Worm (Caenorhabditis elegans) whole organism, L4 larva: Measurements from ENCODE around the gene pqn-74.
A peak's percentile ranks its signal among the peaks of the same experiment; 100 is the strongest.

Experiments
- F49E8.2 ChIP-seq: sonication (generic microtip); optimal IDR thresholded peaks from 2 replicates; lab custom pipeline; 2016; ENCODE audit warnings: missing compliant biosample characterization, mild to moderate bottlenecking, missing genetic modification characterization, borderline replicate concordance
- R02D3.7 ChIP-seq: fragments of 150-350 bp; sonication (generic microtip); optimal IDR thresholded peaks from 3 replicates; lab custom pipeline; 2014; ENCODE audit warnings: missing biosample characterization, missing genetic modification characterization
- aha-1 ChIP-seq: fragments of 150-350 bp; peaks from one replicate; lab custom pipeline; 2014; ENCODE audit warnings: missing biosample characterization, missing genetic modification characterization
- aly-2 ChIP-seq: sonication (generic microtip); optimal IDR thresholded peaks from 2 replicates; lab custom pipeline; 2018; ENCODE audit warnings: missing biosample characterization, missing genetic modification characterization
- ama-1 ChIP-seq: fragments of 150-350 bp; optimal IDR thresholded peaks from 2 replicates; lab custom pipeline; 2014; ENCODE audit warnings: inconsistent platforms, mixed read lengths
- ces-1 ChIP-seq: fragments of 150-350 bp; sonication (generic microtip); optimal IDR thresholded peaks from 4 replicates; lab custom pipeline; 2014; ENCODE audit warnings: missing biosample characterization, missing genetic modification reagents, missing genetic modification characterization
- daf-12 ChIP-seq: fragments of 150-350 bp; optimal IDR thresholded peaks from 2 replicates; lab custom pipeline; 2014; ENCODE audit warnings: missing biosample characterization, missing genetic modification reagents, missing genetic modification characterization
- daf-16 ChIP-seq, 3 experiments: sonication (generic microtip); optimal IDR thresholded peaks; 2 replicates each; lab custom pipeline; 2016 to 2017; ENCODE audit warnings: missing genetic modification characterization in 3 of 3, missing genetic modification reagents in 3 of 3, mild to moderate bottlenecking in 2 of 3, missing compliant biosample characterization in 2 of 3, missing biosample characterization in 1 of 3, moderate library complexity in 1 of 3
- daf-8 ChIP-seq: fragments of 200-800 bp; sonication (Bioruptor generic); IDR thresholded peaks from 2 replicates; pipeline ENCODE4 v1.3.6; 2022; ENCODE audit warnings: missing genetic modification characterization, missing compliant biosample characterization
- egl-43 ChIP-seq: fragments of 200-800 bp; sonication (Bioruptor generic); IDR thresholded peaks from 2 replicates; pipeline ENCODE4 v1.3.6; 2022; ENCODE audit warnings: missing genetic modification reagents, missing genetic modification characterization, missing compliant biosample characterization
- fkh-10 ChIP-seq: fragments of 150-350 bp; optimal IDR thresholded peaks from 2 replicates; lab custom pipeline; 2014; ENCODE audit warnings: missing biosample characterization, missing genetic modification reagents, missing genetic modification characterization
- hlh-11 ChIP-seq: fragments of 200-800 bp; sonication (Bioruptor generic); optimal IDR thresholded peaks from 2 replicates; lab custom pipeline; 2018; ENCODE audit warnings: mild to moderate bottlenecking, missing genetic modification characterization, missing compliant biosample characterization
- hmg-1.1 ChIP-seq: fragments of 200-800 bp; sonication (Bioruptor generic); IDR thresholded peaks from 2 replicates; pipeline ENCODE4 v1.3.6; 2022; ENCODE audit warnings: missing genetic modification reagents, missing genetic modification characterization, missing compliant biosample characterization
- jun-1 ChIP-seq: fragments of 150-350 bp; optimal IDR thresholded peaks from 2 replicates; lab custom pipeline; 2014; ENCODE audit warnings: missing biosample characterization, missing genetic modification reagents, missing genetic modification characterization
- lim-7 ChIP-seq: fragments of 200-800 bp; sonication (Bioruptor generic); IDR thresholded peaks from 2 replicates; pipeline ENCODE4 v1.3.6; 2022; ENCODE audit warnings: missing genetic modification characterization, missing compliant biosample characterization
- lin-38 ChIP-seq: fragments of 200-800 bp; sonication (Bioruptor generic); IDR thresholded peaks from 2 replicates; pipeline ENCODE4 v1.3.6; 2022; ENCODE audit warnings: missing genetic modification reagents, missing genetic modification characterization, missing compliant biosample characterization
- mes-2 ChIP-seq: sonication (generic microtip); optimal IDR thresholded peaks from 2 replicates; lab custom pipeline; 2016; ENCODE audit warnings: missing genotype, mild to moderate bottlenecking, missing genetic modification characterization, missing compliant biosample characterization; ENCODE audit not compliant: poor library complexity, severe bottlenecking
- mxl-2 ChIP-seq: fragments of 200-800 bp; sonication (Bioruptor generic); conservative IDR thresholded peaks from 2 replicates; pipeline ENCODE4 v1.3.6; 2022; ENCODE audit warnings: missing genetic modification reagents, missing genetic modification characterization, missing compliant biosample characterization
- mxl-3 ChIP-seq: fragments of 200-800 bp; sonication (Bioruptor generic); optimal IDR thresholded peaks from 2 replicates; lab custom pipeline; 2018; ENCODE audit warnings: mild to moderate bottlenecking, missing genetic modification characterization, missing compliant biosample characterization
- nhr-102 ChIP-seq: sonication (generic microtip); optimal IDR thresholded peaks from 2 replicates; lab custom pipeline; 2016; ENCODE audit warnings: mild to moderate bottlenecking, missing genetic modification characterization, moderate library complexity, missing compliant biosample characterization
- nhr-11 ChIP-seq: fragments of 150-350 bp; optimal IDR thresholded peaks from 2 replicates; lab custom pipeline; 2014; ENCODE audit warnings: missing biosample characterization, missing genetic modification characterization
- nhr-28 ChIP-seq: fragments of 150-350 bp; optimal IDR thresholded peaks from 2 replicates; lab custom pipeline; 2014; ENCODE audit warnings: missing biosample characterization, missing genetic modification characterization
- nhr-42 ChIP-seq: fragments of 200-800 bp; sonication (Bioruptor generic); IDR thresholded peaks from 2 replicates; pipeline ENCODE4 v1.3.6; 2022; ENCODE audit warnings: missing genetic modification characterization, missing compliant biosample characterization
- nhr-6 ChIP-seq: fragments of 150-350 bp; optimal IDR thresholded peaks from 2 replicates; lab custom pipeline; 2014; ENCODE audit warnings: missing biosample characterization, missing genetic modification characterization
- nhr-77 ChIP-seq: fragments of 150-350 bp; optimal IDR thresholded peaks from 2 replicates; lab custom pipeline; 2014; ENCODE audit warnings: missing biosample characterization, missing genetic modification characterization
- php-3 ChIP-seq: fragments of 200-800 bp; sonication (Bioruptor generic); IDR thresholded peaks from 2 replicates; pipeline ENCODE4 v1.3.6; 2022; ENCODE audit warnings: missing genetic modification reagents, missing genetic modification characterization, missing compliant biosample characterization
- pqm-1 ChIP-seq: sonication (generic microtip); optimal IDR thresholded peaks from 2 replicates; lab custom pipeline; 2017; ENCODE audit warnings: missing biosample characterization, missing genetic modification characterization
- sdz-12 ChIP-seq: fragments of 200-800 bp; sonication (Bioruptor generic); optimal IDR thresholded peaks from 2 replicates; lab custom pipeline; 2018; ENCODE audit warnings: mild to moderate bottlenecking, missing genetic modification characterization, missing compliant biosample characterization
- skn-1 ChIP-seq: fragments of 150-350 bp; optimal IDR thresholded peaks from 2 replicates; lab custom pipeline; 2014; ENCODE audit warnings: missing biosample characterization, missing genetic modification characterization
- snpc-1.2 ChIP-seq: fragments of 200-800 bp; sonication (Bioruptor generic); IDR thresholded peaks from 2 replicates; pipeline ENCODE4 v1.3.6; 2022; ENCODE audit warnings: missing genetic modification reagents, missing genetic modification characterization, missing compliant biosample characterization
- tag-97 ChIP-seq: fragments of 200-800 bp; sonication (Bioruptor generic); IDR thresholded peaks from 2 replicates; pipeline ENCODE4 v1.3.6; 2022; ENCODE audit warnings: missing genetic modification characterization, missing compliant biosample characterization
- tra-1 ChIP-seq: fragments of 200-800 bp; sonication (Bioruptor generic); IDR thresholded peaks from 2 replicates; pipeline ENCODE4 v1.3.6; 2022; ENCODE audit warnings: missing genetic modification reagents, missing genetic modification characterization, missing compliant biosample characterization
- unc-39 ChIP-seq: sonication (generic microtip); optimal IDR thresholded peaks from 2 replicates; lab custom pipeline; 2017; ENCODE audit warnings: missing biosample characterization, missing genetic modification characterization
- ztf-7 ChIP-seq: fragments of 150-350 bp; optimal IDR thresholded peaks from 2 replicates; lab custom pipeline; 2014; ENCODE audit warnings: missing biosample characterization, missing genetic modification characterization

Gene pqn-74

ce11 chrIV:13311331-13312034 is 19.7 kb downstream of the pqn-74 start:
- TF ChIP-seq nhr-77 (tag; lab: Kevin White, UChicago) (no peak), lin-38 (peak; percentile 31), hlh-11 (tag; lab: Kevin White, UChicago) (peak; percentile 34), hmg-1.1 (GFP tag; lab: Robert Waterston, UW) (0 out of 2 replicates have a peak, but pooled peaks have one; percentile 35), nhr-28 (peak; percentile 15), unc-39 (tag; lab: Kevin White, UChicago) (no peak), snpc-1.2 (GFP tag; lab: Robert Waterston, UW) (peak; percentile 74; the same call in 1 of the 2 replicates), F49E8.2 (tag; lab: Kevin White, UChicago) (peak; percentile 57), aha-1 (tag; lab: Kevin White, UChicago) (peak; percentile 96)
- TF ChIP-seq, all 104 proteins: peak for 7

- TF ChIP-seq nhr-11 (tag; lab: Kevin White, UChicago) (no peak), daf-12 (tag; lab: Kevin White, UChicago) (no peak), daf-16 (GFP tag; optimal IDR thresholded peaks at IDR 0.05; lab: Kevin White, UChicago) (no peak), daf-16 (tag; optimal IDR thresholded peaks at IDR 0.05; lab: Kevin White, UChicago) (no peak), aha-1 (tag; lab: Kevin White, UChicago) (no peak), nhr-102 (no peak), nhr-42 (GFP tag; lab: Robert Waterston, UW) (no peak), aly-2 (tag; lab: Kevin White, UChicago) (no peak), ztf-7 (tag; lab: Kevin White, UChicago) (no peak), pqm-1 (tag; lab: Kevin White, UChicago) (no peak), unc-39 (tag; lab: Kevin White, UChicago) (no peak), ces-1 (GFP tag; lab: Kevin White, UChicago) (no peak), fkh-10 (GFP tag; lab: Kevin White, UChicago) (no peak), mxl-3 (GFP tag; lab: Kevin White, UChicago) (no peak), tra-1 (no peak), php-3 (GFP tag; lab: Robert Waterston, UW) (no peak), sdz-12 (GFP tag; lab: Kevin White, UChicago) (no peak)
These were observed 21.6 kb downstream of the pqn-74 start for ce11 chrIV:13309636-13310035.

- TF ChIP-seq mxl-2 (GFP tag; lab: Robert Waterston, UW): no peak
- no peak for TF ChIP-seq R02D3.7 (tag; lab: Kevin White, UChicago)
- TF ChIP-seq nhr-6 (tag; lab: Kevin White, UChicago): no peak
- TF ChIP-seq tag-97 (GFP tag; lab: Robert Waterston, UW): no peak
- TF ChIP-seq jun-1 (tag; lab: Kevin White, UChicago): no peak
- no peak for TF ChIP-seq daf-8 (GFP tag; lab: Robert Waterston, UW)
These were observed 26.4 kb downstream of the pqn-74 start for ce11 chrIV:13304786-13305185.

ce11 chrIV:13303442-13303841 is 27.8 kb downstream of the pqn-74 start, which contains the start of gene Y67H2A.7:
Gene Y67H2A.7 (plus strand): TSS chrIV:13303742.
- no peak for TF ChIP-seq lin-38
- TF ChIP-seq hlh-11 (tag; lab: Kevin White, UChicago): no peak
- TF ChIP-seq egl-43 (GFP tag; lab: Robert Waterston, UW): no peak
- no peak for TF ChIP-seq nhr-11 (tag; lab: Kevin White, UChicago)
- TF ChIP-seq lim-7 (GFP tag; lab: Robert Waterston, UW): no peak
- no peak for TF ChIP-seq aha-1 (tag; lab: Kevin White, UChicago)
- TF ChIP-seq daf-16 (GFP tag; optimal IDR thresholded peaks at IDR 0.05; lab: Kevin White, UChicago): no peak
- TF ChIP-seq daf-16 (tag; optimal IDR thresholded peaks at IDR 0.05; lab: Kevin White, UChicago): no peak
- TF ChIP-seq, all 104 proteins: peak for 0

ce11 chrIV:13300591-13300990 is 30.6 kb downstream of the pqn-74 start, which contains the start of gene csn-6:
Gene csn-6 (plus strand): TSS chrIV:13300824.
- TF ChIP-seq skn-1 (tag; lab: Kevin White, UChicago) (no peak), mxl-2 (GFP tag; lab: Robert Waterston, UW) (no peak), lin-38 (peak; percentile 49), aha-1 (tag; lab: Kevin White, UChicago) (peak; percentile 73), mes-2 (peak; percentile 24), ama-1 (lab: Kevin White, UChicago) (peak; percentile 51)
